Worm (Caenorhabditis elegans) whole organism, L4 larva: ENCODE data around the gene glb-23.
A peak's percentile ranks its signal among the peaks of the same experiment; 100 is the strongest.
"Not testable (repeated sequence)": the region's sequence is repeated elsewhere in the genome, so short reads cannot be mapped to it uniquely, and the experiment has no call there.

ENCODE experiments used
- D1046.2 ChIP-seq: fragments of 200-800 bp; sonication (Bioruptor generic); IDR thresholded peaks from 2 replicates; pipeline ENCODE4 v1.3.6; 2022; ENCODE audit warnings: missing genetic modification characterization, missing compliant biosample characterization
- F37D6.2 ChIP-seq: sonication (generic microtip); optimal IDR thresholded peaks from 2 replicates; lab custom pipeline; 2016; ENCODE audit warnings: mild to moderate bottlenecking, missing genetic modification characterization, missing compliant biosample characterization
- F49E8.2 ChIP-seq: sonication (generic microtip); optimal IDR thresholded peaks from 2 replicates; lab custom pipeline; 2016; ENCODE audit warnings: missing compliant biosample characterization, mild to moderate bottlenecking, missing genetic modification characterization, borderline replicate concordance
- R02D3.7 ChIP-seq: fragments of 150-350 bp; sonication (generic microtip); optimal IDR thresholded peaks from 3 replicates; lab custom pipeline; 2014; ENCODE audit warnings: missing biosample characterization, missing genetic modification characterization
- Y105C5A.15 ChIP-seq: fragments of 200-800 bp; sonication (Bioruptor generic); IDR thresholded peaks from 2 replicates; pipeline ENCODE4 v1.3.6; 2022; ENCODE audit warnings: missing genetic modification characterization, missing compliant biosample characterization
- Y5F2A.4 ChIP-seq: fragments of 200-800 bp; sonication (Bioruptor generic); optimal IDR thresholded peaks from 2 replicates; lab custom pipeline; 2018; ENCODE audit warnings: mild to moderate bottlenecking, missing genetic modification characterization, missing compliant biosample characterization
- Y75B8A.6 ChIP-seq: fragments of 200-800 bp; sonication (Bioruptor generic); IDR thresholded peaks from 2 replicates; pipeline ENCODE4 v1.3.6; 2022; ENCODE audit warnings: missing genetic modification reagents, missing genetic modification characterization, missing compliant biosample characterization
- aha-1 ChIP-seq: fragments of 150-350 bp; peaks from one replicate; lab custom pipeline; 2014; ENCODE audit warnings: missing biosample characterization, missing genetic modification characterization
- ama-1 ChIP-seq: fragments of 150-350 bp; optimal IDR thresholded peaks from 2 replicates; lab custom pipeline; 2014; ENCODE audit warnings: inconsistent platforms, mixed read lengths
- ceh-20 ChIP-seq: fragments of 200-800 bp; sonication (Bioruptor generic); IDR thresholded peaks from 2 replicates; pipeline ENCODE4 v1.3.6; 2022; ENCODE audit warnings: missing genetic modification reagents, missing genetic modification characterization, missing compliant biosample characterization
- ctbp-1 ChIP-seq: fragments of 200-800 bp; sonication (Bioruptor generic); IDR thresholded peaks from 2 replicates; pipeline ENCODE4 v1.3.6; 2022; ENCODE audit warnings: missing genetic modification reagents, missing genetic modification characterization, missing compliant biosample characterization
- daf-12 ChIP-seq: fragments of 150-350 bp; optimal IDR thresholded peaks from 2 replicates; lab custom pipeline; 2014; ENCODE audit warnings: missing biosample characterization, missing genetic modification reagents, missing genetic modification characterization
- dmd-8 ChIP-seq: fragments of 200-800 bp; sonication (Bioruptor generic); IDR thresholded peaks from 2 replicates; pipeline ENCODE4 v1.3.6; 2022; ENCODE audit warnings: missing genetic modification characterization, missing compliant biosample characterization
- egl-43 ChIP-seq: fragments of 200-800 bp; sonication (Bioruptor generic); IDR thresholded peaks from 2 replicates; pipeline ENCODE4 v1.3.6; 2022; ENCODE audit warnings: missing genetic modification reagents, missing genetic modification characterization, missing compliant biosample characterization
- fkh-10 ChIP-seq: fragments of 150-350 bp; optimal IDR thresholded peaks from 2 replicates; lab custom pipeline; 2014; ENCODE audit warnings: missing biosample characterization, missing genetic modification reagents, missing genetic modification characterization
- fos-1 ChIP-seq: fragments of 150-350 bp; optimal IDR thresholded peaks from 2 replicates; lab custom pipeline; 2014; ENCODE audit warnings: missing biosample characterization, missing genetic modification characterization
- gei-8 ChIP-seq: fragments of 200-800 bp; sonication (Bioruptor generic); optimal IDR thresholded peaks from 2 replicates; lab custom pipeline; 2018; ENCODE audit warnings: mild to moderate bottlenecking, missing genetic modification characterization, missing compliant biosample characterization
- hmg-1.1 ChIP-seq: fragments of 200-800 bp; sonication (Bioruptor generic); IDR thresholded peaks from 2 replicates; pipeline ENCODE4 v1.3.6; 2022; ENCODE audit warnings: missing genetic modification reagents, missing genetic modification characterization, missing compliant biosample characterization
- jun-1 ChIP-seq: fragments of 150-350 bp; optimal IDR thresholded peaks from 2 replicates; lab custom pipeline; 2014; ENCODE audit warnings: missing biosample characterization, missing genetic modification reagents, missing genetic modification characterization
- lim-7 ChIP-seq: fragments of 200-800 bp; sonication (Bioruptor generic); IDR thresholded peaks from 2 replicates; pipeline ENCODE4 v1.3.6; 2022; ENCODE audit warnings: missing genetic modification characterization, missing compliant biosample characterization
- lin-38 ChIP-seq: fragments of 200-800 bp; sonication (Bioruptor generic); IDR thresholded peaks from 2 replicates; pipeline ENCODE4 v1.3.6; 2022; ENCODE audit warnings: missing genetic modification reagents, missing genetic modification characterization, missing compliant biosample characterization
- mdl-1 ChIP-seq, 2 experiments: fragments of 150-350 bp in 1 of 2; sonication (generic microtip) in 1 of 2; optimal IDR thresholded peaks; 2 replicates each; lab custom pipeline; 2014 to 2017; ENCODE audit warnings: missing biosample characterization in 2 of 2, missing genetic modification characterization in 2 of 2
- mdt-29 ChIP-seq: fragments of 200-800 bp; sonication (Bioruptor generic); IDR thresholded peaks from 2 replicates; pipeline ENCODE4 v1.3.6; 2022; ENCODE audit warnings: missing genetic modification reagents, missing genetic modification characterization, missing compliant biosample characterization
- mes-2 ChIP-seq: sonication (generic microtip); optimal IDR thresholded peaks from 2 replicates; lab custom pipeline; 2016; ENCODE audit warnings: missing genotype, mild to moderate bottlenecking, missing genetic modification characterization, missing compliant biosample characterization; ENCODE audit not compliant: poor library complexity, severe bottlenecking
- mxl-2 ChIP-seq: fragments of 200-800 bp; sonication (Bioruptor generic); conservative IDR thresholded peaks from 2 replicates; pipeline ENCODE4 v1.3.6; 2022; ENCODE audit warnings: missing genetic modification reagents, missing genetic modification characterization, missing compliant biosample characterization
- nhr-102 ChIP-seq: sonication (generic microtip); optimal IDR thresholded peaks from 2 replicates; lab custom pipeline; 2016; ENCODE audit warnings: mild to moderate bottlenecking, missing genetic modification characterization, moderate library complexity, missing compliant biosample characterization
- nhr-111 ChIP-seq: fragments of 200-800 bp; sonication (Bioruptor generic); optimal IDR thresholded peaks from 2 replicates; lab custom pipeline; 2018; ENCODE audit warnings: mild to moderate bottlenecking, missing genetic modification characterization, missing compliant biosample characterization
- nhr-237 ChIP-seq: sonication (generic microtip); optimal IDR thresholded peaks from 2 replicates; lab custom pipeline; 2017; ENCODE audit warnings: missing biosample characterization, missing genetic modification characterization
- nhr-41 ChIP-seq: fragments of 200-800 bp; sonication (Bioruptor generic); IDR thresholded peaks from 2 replicates; pipeline ENCODE4 v1.3.6; 2022; ENCODE audit warnings: missing genetic modification reagents, missing genetic modification characterization, missing compliant biosample characterization
- nhr-6 ChIP-seq: fragments of 150-350 bp; optimal IDR thresholded peaks from 2 replicates; lab custom pipeline; 2014; ENCODE audit warnings: missing biosample characterization, missing genetic modification characterization
- pqm-1 ChIP-seq: sonication (generic microtip); optimal IDR thresholded peaks from 2 replicates; lab custom pipeline; 2017; ENCODE audit warnings: missing biosample characterization, missing genetic modification characterization
- set-16 ChIP-seq: fragments of 200-800 bp; sonication (Bioruptor generic); IDR thresholded peaks from 2 replicates; pipeline ENCODE4 v1.3.6; 2022; ENCODE audit warnings: missing genetic modification reagents, missing genetic modification characterization, missing compliant biosample characterization
- spr-1 ChIP-seq: sonication (generic microtip); optimal IDR thresholded peaks from 2 replicates; lab custom pipeline; 2016; ENCODE audit warnings: mild to moderate bottlenecking, missing genetic modification characterization, missing compliant biosample characterization
- tag-97 ChIP-seq: fragments of 200-800 bp; sonication (Bioruptor generic); IDR thresholded peaks from 2 replicates; pipeline ENCODE4 v1.3.6; 2022; ENCODE audit warnings: missing genetic modification characterization, missing compliant biosample characterization
- tra-1 ChIP-seq: fragments of 200-800 bp; sonication (Bioruptor generic); IDR thresholded peaks from 2 replicates; pipeline ENCODE4 v1.3.6; 2022; ENCODE audit warnings: missing genetic modification reagents, missing genetic modification characterization, missing compliant biosample characterization
- unc-130 ChIP-seq: sonication (generic microtip); optimal IDR thresholded peaks from 2 replicates; lab custom pipeline; 2016; ENCODE audit warnings: missing genetic modification reagents, missing genetic modification characterization, missing compliant biosample characterization
- vab-7 ChIP-seq: fragments of 200-800 bp; sonication (Bioruptor generic); IDR thresholded peaks from 2 replicates; pipeline ENCODE4 v1.3.6; 2022; ENCODE audit warnings: missing genetic modification reagents, missing genetic modification characterization, missing compliant biosample characterization
- zag-1 ChIP-seq: fragments of 150-350 bp; optimal IDR thresholded peaks from 2 replicates; lab custom pipeline; 2014; ENCODE audit warnings: missing biosample characterization, missing genetic modification characterization
- zip-11 ChIP-seq: fragments of 200-800 bp; sonication (Bioruptor generic); IDR thresholded peaks from 2 replicates; pipeline ENCODE4 v1.3.6; 2022; ENCODE audit warnings: missing genetic modification characterization, missing compliant biosample characterization
- ztf-7 ChIP-seq: fragments of 150-350 bp; optimal IDR thresholded peaks from 2 replicates; lab custom pipeline; 2014; ENCODE audit warnings: missing biosample characterization, missing genetic modification characterization

Gene glb-23

ce11 chrIV:7247243-7247642 is 27.9 kb upstream of the glb-23 start, which contains the start of gene D2024.1:
Gene D2024.1 (plus strand): TSS chrIV:7247543.
- TF ChIP-seq nhr-6 (tag; lab: Kevin White, UChicago); mxl-2 (GFP tag; lab: Robert Waterston, UW); aha-1 (tag; lab: Kevin White, UChicago): not testable (repeated sequence)
- TF ChIP-seq, all 104 proteins: peak for 0; not testable (repeated sequence) for 104

ce11 chrIV:7246553-7246952 is 27.3 kb upstream of the glb-23 start, which contains the start of gene col-114:
Gene col-114 (minus strand): TSS chrIV:7246653.
- TF ChIP-seq nhr-102 (tag; lab: Kevin White, UChicago) (no peak), nhr-237 (tag; lab: Kevin White, UChicago) (no peak), lim-7 (no peak), F49E8.2 (tag; lab: Kevin White, UChicago) (no peak), mdl-1 (tag; optimal IDR thresholded peaks at IDR 0.05; lab: Kevin White, UChicago) (no peak), ctbp-1 (GFP tag; lab: Robert Waterston, UW) (no peak), Y75B8A.6 (GFP tag; lab: Robert Waterston, UW) (no peak), tag-97 (GFP tag; lab: Robert Waterston, UW) (no peak), ztf-7 (no peak), D1046.2 (GFP tag; lab: Robert Waterston, UW) (no peak), Y105C5A.15 (GFP tag; lab: Robert Waterston, UW) (no peak), mes-2 (tag; lab: Kevin White, UChicago) (no peak), lin-38 (no peak), vab-7 (no peak), F37D6.2 (tag; lab: Kevin White, UChicago) (no peak), zag-1 (tag; lab: Kevin White, UChicago) (no peak), ama-1 (lab: Kevin White, UChicago) (no peak), nhr-41 (GFP tag; lab: Robert Waterston, UW) (no peak), Y5F2A.4 (no peak), R02D3.7 (tag; lab: Kevin White, UChicago) (no peak)

ce11 chrIV:7245592-7245991 is 26.3 kb upstream of the glb-23 start:
- TF ChIP-seq daf-12 (tag; lab: Kevin White, UChicago) (no peak), pqm-1 (no peak), ceh-20 (GFP tag; lab: Robert Waterston, UW) (no peak), mdl-1 (tag; optimal IDR thresholded peaks at IDR 0.05; lab: Kevin White, UChicago) (no peak), jun-1 (tag; lab: Kevin White, UChicago) (no peak), gei-8 (GFP tag; lab: Kevin White, UChicago) (no peak), hmg-1.1 (GFP tag; lab: Robert Waterston, UW) (no peak), fos-1 (no peak), egl-43 (GFP tag; lab: Robert Waterston, UW) (0 out of 2 replicates have a peak, but pooled peaks have one; percentile 18), dmd-8 (no peak), fkh-10 (GFP tag; lab: Kevin White, UChicago) (no peak), set-16 (GFP tag; lab: Robert Waterston, UW) (peak; percentile 85), unc-130 (no peak), aha-1 (tag; lab: Kevin White, UChicago) (peak; percentile 41), spr-1 (no peak), nhr-111 (GFP tag; lab: Kevin White, UChicago) (no peak), zip-11 (no peak), mdt-29 (GFP tag; lab: Robert Waterston, UW) (no peak), tra-1 (GFP tag; lab: Robert Waterston, UW) (no peak)
